Worm (Caenorhabditis elegans): Measurements from ENCODE around the gene ptr-9.

- no peak for TF ChIP-seq athp-1 (tag; optimal IDR thresholded peaks at IDR 0.05)
- no peak for TF ChIP-seq mel-28 (tag; optimal IDR thresholded peaks at IDR 0.05; ENCODE audit: borderline replicate concordance)
- no peak for TF ChIP-seq ceh-58 (GFP tag; IDR thresholded peaks at IDR 0.05)
- TF ChIP-seq nhr-120 (GFP tag; IDR thresholded peaks at IDR 0.05): no peak
- no peak for TF ChIP-seq tbx-9 (tag; optimal IDR thresholded peaks at IDR 0.05; ENCODE audit: borderline replicate concordance)
- TF ChIP-seq nhr-80 (tag; optimal IDR thresholded peaks at IDR 0.05): no peak
- TF ChIP-seq B0261.1 (tag; optimal IDR thresholded peaks at IDR 0.05): no peak
Measured at ce11 chrIII:9191091-9191490, 29.6 kb upstream of the ptr-9 start, which contains the start of gene cls-3.

Data from whole organism, young adult.